Worm (Caenorhabditis elegans): ENCODE data around the gene nhr-149.
"Not testable (repeated sequence)": the region's sequence is repeated elsewhere in the genome, so short reads cannot be mapped to it uniquely, and the experiment has no call there.

Gene nhr-149

DNA sequence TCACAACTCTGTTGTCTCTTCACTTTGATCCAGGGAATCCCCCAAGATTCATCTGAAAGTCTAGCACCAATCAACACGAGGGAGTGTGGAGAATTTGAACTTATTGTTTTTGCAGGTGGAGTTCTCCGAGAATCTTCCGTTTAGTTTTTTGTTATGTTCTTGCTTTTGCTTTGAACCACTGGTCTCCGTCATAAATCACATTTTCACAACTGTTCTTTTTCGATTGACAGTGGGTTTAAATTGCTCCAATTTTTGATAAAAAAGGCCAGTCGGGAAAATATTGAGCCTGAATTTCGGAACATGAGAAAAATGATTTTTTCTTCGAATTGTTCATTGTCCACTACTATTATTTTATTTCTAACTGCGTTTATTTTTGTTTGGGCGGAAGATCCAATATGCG, 27.5 kb downstream of the nhr-149 start, which contains the start of gene F10G2.10:
TSS of gene F10G2.10 (plus strand) at position 301 of the 400 bp plus-strand sequence.
- TF ChIP-seq drap-1 (GFP tag; optimal IDR thresholded peaks at IDR 0.05), result no peak
- TF ChIP-seq flh-1 (GFP tag; optimal IDR thresholded peaks at IDR 0.05), result no peak
- no peak for TF ChIP-seq cnd-1 (tag; optimal IDR thresholded peaks at IDR 0.05)
- TF ChIP-seq ham-2 (GFP tag; optimal IDR thresholded peaks at IDR 0.05), result no peak
- no peak for TF ChIP-seq nhr-2 (tag; optimal IDR thresholded peaks at IDR 0.05)
- TF ChIP-seq nhr-12 (tag; optimal IDR thresholded peaks at IDR 0.05), result no peak
- no peak for TF ChIP-seq lin-32 (GFP tag; optimal IDR thresholded peaks at IDR 0.05)
- no peak for TF ChIP-seq mls-2 (tag; optimal IDR thresholded peaks at IDR 0.05)
- no peak for TF ChIP-seq unc-62 (GFP tag; optimal IDR thresholded peaks at IDR 0.05)
- TF ChIP-seq elt-1 (tag; optimal IDR thresholded peaks at IDR 0.05; ENCODE audit: borderline replicate concordance, insufficient read depth), result no peak
- TF ChIP-seq mab-5 (tag; optimal IDR thresholded peaks at IDR 0.05), result no peak
- TF ChIP-seq lin-13 (tag; optimal IDR thresholded peaks at IDR 0.05), result no peak
- no peak for TF ChIP-seq ces-1 (GFP tag; optimal IDR thresholded peaks at IDR 0.05)
- TF ChIP-seq mep-1 (tag; optimal IDR thresholded peaks at IDR 0.05), result no peak
- no peak for TF ChIP-seq unc-120 (tag; optimal IDR thresholded peaks at IDR 0.05; ENCODE audit: poor library complexity, severe bottlenecking)
- no peak for TF ChIP-seq ceh-43 (GFP tag; optimal IDR thresholded peaks at IDR 0.05)
- no peak for TF ChIP-seq hlh-1 (tag; optimal IDR thresholded peaks at IDR 0.05)

ce11 chrV:7320909-7321308, 28.5 kb downstream of the nhr-149 start, which contains the start of gene lmd-4:
Gene lmd-4, minus strand, starts transcription at chrV:7321009.
- TF ChIP-seq ceh-83 (GFP tag; optimal IDR thresholded peaks at IDR 0.05), result no peak
- TF ChIP-seq pha-4 (tag; optimal IDR thresholded peaks at IDR 0.05), result no peak
- TF ChIP-seq ceh-43 (GFP tag; optimal IDR thresholded peaks at IDR 0.05), result no peak
- TF ChIP-seq mab-5 (tag; optimal IDR thresholded peaks at IDR 0.05), result no peak
- no peak for TF ChIP-seq flh-1 (GFP tag; optimal IDR thresholded peaks at IDR 0.05)
- TF ChIP-seq unc-39 (tag; optimal IDR thresholded peaks at IDR 0.05), result no peak
- no peak for TF ChIP-seq nhr-2 (tag; optimal IDR thresholded peaks at IDR 0.05)
- TF ChIP-seq drap-1 (GFP tag; optimal IDR thresholded peaks at IDR 0.05), result no peak
- TF ChIP-seq lin-13 (tag; optimal IDR thresholded peaks at IDR 0.05), result no peak
- TF ChIP-seq ztf-11 (tag; optimal IDR thresholded peaks at IDR 0.05), result no peak
- TF ChIP-seq sem-2 (GFP tag; optimal IDR thresholded peaks at IDR 0.05), result no peak
- TF ChIP-seq sptf-1 (tag; optimal IDR thresholded peaks at IDR 0.05), result no peak
- TF ChIP-seq cnd-1 (tag; optimal IDR thresholded peaks at IDR 0.05), result no peak
- TF ChIP-seq ham-2 (GFP tag; optimal IDR thresholded peaks at IDR 0.05), result no peak
- TF ChIP-seq tbx-8 (GFP tag; optimal IDR thresholded peaks at IDR 0.05), result no peak
- TF ChIP-seq mep-1 (tag; optimal IDR thresholded peaks at IDR 0.05), result no peak
- no peak for TF ChIP-seq lsy-2 (tag; optimal IDR thresholded peaks at IDR 0.05)

ce11 chrV:7313233-7313632, 36.2 kb downstream of the nhr-149 start, which contains the start of gene srx-6:
Gene srx-6, minus strand, starts transcription at chrV:7313333.
- TF ChIP-seq nhr-28 (tag; optimal IDR thresholded peaks at IDR 0.05), result no peak
- TF ChIP-seq zip-8 (tag; optimal IDR thresholded peaks at IDR 0.05), result no peak
- no peak for TF ChIP-seq sem-2 (GFP tag; optimal IDR thresholded peaks at IDR 0.05)
- no peak for TF ChIP-seq ces-1 (GFP tag; optimal IDR thresholded peaks at IDR 0.05)
- no peak for TF ChIP-seq lsy-2 (tag; optimal IDR thresholded peaks at IDR 0.05)
- no peak for TF ChIP-seq bed-3 (GFP tag; optimal IDR thresholded peaks at IDR 0.05)
- no peak for TF ChIP-seq mab-5 (tag; optimal IDR thresholded peaks at IDR 0.05)
- no peak for TF ChIP-seq hlh-1 (tag; optimal IDR thresholded peaks at IDR 0.05)
- TF ChIP-seq unc-62 (GFP tag; optimal IDR thresholded peaks at IDR 0.05), result no peak
- no peak for TF ChIP-seq M03D4.4 (tag; optimal IDR thresholded peaks at IDR 0.05)
- TF ChIP-seq pha-4 (tag; optimal IDR thresholded peaks at IDR 0.05), result no peak
- TF ChIP-seq mls-2 (tag; optimal IDR thresholded peaks at IDR 0.05), result no peak

ce11 chrV:7307089-7307488, 42.4 kb downstream of the nhr-149 start, which contains the start of gene F07G11.1:
Gene F07G11.1, plus strand, starts transcription at chrV:7307389.
- TF ChIP-seq ceh-39 (tag; optimal IDR thresholded peaks at IDR 0.05) (no peak), mab-5 (tag; optimal IDR thresholded peaks at IDR 0.05) (no peak), pha-4 (tag; optimal IDR thresholded peaks at IDR 0.05) (no peak), nhr-28 (tag; optimal IDR thresholded peaks at IDR 0.05) (no peak), zip-8 (tag; optimal IDR thresholded peaks at IDR 0.05) (no peak), ham-2 (GFP tag; optimal IDR thresholded peaks at IDR 0.05) (no peak), lin-32 (GFP tag; optimal IDR thresholded peaks at IDR 0.05) (no peak), nhr-2 (tag; optimal IDR thresholded peaks at IDR 0.05) (no peak), ceh-83 (GFP tag; optimal IDR thresholded peaks at IDR 0.05) (no peak)

- not testable (repeated sequence) for TF ChIP-seq nhr-76, nhr-237, mep-1 (tag; optimal IDR thresholded peaks at IDR 0.05)
These were observed 44.9 kb downstream of the nhr-149 start, which contains the start of gene F07G11.2 for ce11 chrV:7304506-7304905. Gene F07G11.2, plus strand, starts transcription at chrV:7304806.
